Worm (Caenorhabditis elegans): ENCODE data around the gene dpyd-1.

- TF ChIP-seq nhr-19 (GFP tag; conservative IDR thresholded peaks at IDR 0.05) (no peak), nhr-11 (tag; optimal IDR thresholded peaks at IDR 0.05) (no peak)
These were observed 8.7 kb downstream of the dpyd-1 start for ce11 chrX:5476357-5476756.

Measured in whole organism, L1 larva.